Fruit fly (Drosophila melanogaster): ENCODE results near the gene CG32532.

CG32532 gene

dm6 chrX:19495611-19496583 lies 51.4 kb downstream of the CG32532 start (continued):
- peak; percentile 62 for TF ChIP-seq chn (GFP tag; optimal IDR thresholded peaks at IDR 0.05)
- TF ChIP-seq CG17359 (tag; optimal IDR thresholded peaks at IDR 0.05): peak; percentile 44
- TF ChIP-seq Myb (GFP tag; optimal IDR thresholded peaks at IDR 0.05): peak; percentile 44
- peak; percentile 63 for TF ChIP-seq CG7839 (tag; optimal IDR thresholded peaks at IDR 0.05)
- peak; percentile 47; the same call in 1 of the 2 replicates for TF ChIP-seq HLH3B (GFP tag; IDR thresholded peaks at IDR 0.05)
- peak; percentile 48 for TF ChIP-seq CG7556 (GFP tag; optimal IDR thresholded peaks at IDR 0.05)
- TF ChIP-seq bowl (GFP tag; IDR thresholded peaks at IDR 0.05): peak; percentile 45; the same call in 1 of the 2 replicates
- TF ChIP-seq ttk (GFP tag; IDR thresholded peaks at IDR 0.05): 0 out of 2 replicates have a peak, but pooled peaks have one; percentile 25
- TF ChIP-seq B-H1 (GFP tag; IDR thresholded peaks at IDR 0.05): peak; percentile 23; the same call in 1 of the 3 replicates
- TF ChIP-seq Eip74EF (GFP tag; optimal IDR thresholded peaks at IDR 0.05): peak in 1 of 2 experiments; percentile 59
- TF ChIP-seq Hr3 (GFP tag; optimal IDR thresholded peaks at IDR 0.05): peak; percentile 38
- no peak for TF ChIP-seq otp (GFP tag; IDR thresholded peaks at IDR 0.05)
- no peak for TF ChIP-seq yki (optimal IDR thresholded peaks at IDR 0.05)
- TF ChIP-seq bsh (GFP tag; optimal IDR thresholded peaks at IDR 0.05): peak; percentile 1 to 48
- TF ChIP-seq zf30C (GFP tag; optimal IDR thresholded peaks at IDR 0.05): no peak
- peak; percentile 70 for TF ChIP-seq mam (GFP tag; optimal IDR thresholded peaks at IDR 0.05)
- no peak for TF ChIP-seq ase (GFP tag; IDR thresholded peaks at IDR 0.05)
- peak; percentile 58 for TF ChIP-seq BtbVII (GFP tag; optimal IDR thresholded peaks at IDR 0.05)
- no peak for TF ChIP-seq CG4707 (GFP tag; optimal IDR thresholded peaks at IDR 0.05)
- peak; percentile 39; the same call in 1 of the 2 replicates for TF ChIP-seq CG31441 (GFP tag; IDR thresholded peaks at IDR 0.05)
- peak; percentile 53 for TF ChIP-seq HmgZ (tag; optimal IDR thresholded peaks at IDR 0.05)
- peak; percentile 56 for TF ChIP-seq ap (GFP tag; IDR thresholded peaks at IDR 0.05)
- TF ChIP-seq CG4360 (GFP tag; IDR thresholded peaks at IDR 0.05): no peak; the same call in 1 of the 2 replicates
- TF ChIP-seq Side (GFP tag; optimal IDR thresholded peaks at IDR 0.05): peak; percentile 62
- TF ChIP-seq Nf-YA (GFP tag; IDR thresholded peaks at IDR 0.05): 0 out of 2 replicates have a peak, but pooled peaks have one; percentile 11
- peak; percentile 42 for TF ChIP-seq mirr (GFP tag; optimal IDR thresholded peaks at IDR 0.05)
- peak; percentile 34 for TF ChIP-seq CG17385 (GFP tag; optimal IDR thresholded peaks at IDR 0.05)
- no peak for TF ChIP-seq eyg (GFP tag; optimal IDR thresholded peaks at IDR 0.05)
- peak; percentile 10 for TF ChIP-seq CG7928 (GFP tag; optimal IDR thresholded peaks at IDR 0.05)
- no peak for TF ChIP-seq lov (optimal IDR thresholded peaks at IDR 0.05)
- no peak for TF ChIP-seq lov (GFP tag; IDR thresholded peaks at IDR 0.05)
- no peak for TF ChIP-seq CG18476 (GFP tag; optimal IDR thresholded peaks at IDR 0.05)
- TF ChIP-seq CG2875 (GFP tag; optimal IDR thresholded peaks at IDR 0.05): no peak
- peak; percentile 25 for TF ChIP-seq CG15696 (tag; optimal IDR thresholded peaks at IDR 0.05)
- peak; percentile 57; the same call in 1 of the 2 replicates for TF ChIP-seq Ada2b (GFP tag; IDR thresholded peaks at IDR 0.05)
- peak; percentile 8 for TF ChIP-seq CG4854 (GFP tag; optimal IDR thresholded peaks at IDR 0.05)
- peak; percentile 37 for TF ChIP-seq CG10274 (GFP tag; optimal IDR thresholded peaks at IDR 0.05)
- no peak for TF ChIP-seq grn (GFP tag; optimal IDR thresholded peaks at IDR 0.05)
- TF ChIP-seq Optix (GFP tag; IDR thresholded peaks at IDR 0.05): peak; percentile 35; the same call in 1 of the 3 replicates
- 0 out of 2 replicates have a peak, but pooled peaks have one; percentile 6 for TF ChIP-seq CG5953 (GFP tag; IDR thresholded peaks at IDR 0.05)
- peak; percentile 40 for TF ChIP-seq CG30431 (GFP tag; optimal IDR thresholded peaks at IDR 0.05)
- TF ChIP-seq H2.0 (GFP tag; IDR thresholded peaks at IDR 0.05): peak; percentile 36
- TF ChIP-seq CG17186 (GFP tag; optimal IDR thresholded peaks at IDR 0.05): no peak
- TF ChIP-seq CG10267 (tag; optimal IDR thresholded peaks at IDR 0.05): no peak
- peak; percentile 19 for TF ChIP-seq CG6654 (GFP tag; optimal IDR thresholded peaks at IDR 0.05)
- peak; percentile 24 for TF ChIP-seq MTF-1 (GFP tag; optimal IDR thresholded peaks at IDR 0.05; ENCODE audit: borderline replicate concordance)
- TF ChIP-seq CG2116 (GFP tag; optimal IDR thresholded peaks at IDR 0.05): no peak
- no peak for TF ChIP-seq Hr78 (GFP tag; optimal IDR thresholded peaks at IDR 0.05)

Measured in whole organism, embryonic.